Worm (Caenorhabditis elegans): ENCODE data around the gene scc-3.

scc-3 gene

DNA sequence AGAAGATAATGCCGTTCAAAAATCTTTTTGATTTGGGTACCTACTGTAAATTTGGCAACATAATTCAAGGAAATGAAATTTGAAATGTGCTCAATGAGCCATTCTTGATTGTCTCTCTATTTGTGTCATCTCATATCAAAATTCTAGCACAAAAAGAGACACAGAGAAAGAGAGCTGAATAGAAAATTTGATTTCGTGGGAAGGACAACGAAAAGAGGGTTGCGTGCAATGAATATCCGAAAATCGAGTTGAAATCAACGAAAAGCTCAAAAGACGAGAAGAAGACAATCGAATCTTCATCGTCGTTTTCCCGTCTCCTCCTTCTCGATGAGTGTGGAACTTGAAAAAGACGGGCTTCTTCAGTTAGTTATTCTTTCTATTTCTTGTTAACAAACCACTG is 15.9 kb upstream of the scc-3 start, which contains the start of gene C15C8.5:
C15C8.5 (plus strand) TSS at position 152 of the 400 bp plus-strand sequence.
- TF ChIP-seq fkh-10 (GFP tag; optimal IDR thresholded peaks at IDR 0.05) (peak; percentile 88), pqm-1 (tag; optimal IDR thresholded peaks at IDR 0.05) (no peak)

DNA sequence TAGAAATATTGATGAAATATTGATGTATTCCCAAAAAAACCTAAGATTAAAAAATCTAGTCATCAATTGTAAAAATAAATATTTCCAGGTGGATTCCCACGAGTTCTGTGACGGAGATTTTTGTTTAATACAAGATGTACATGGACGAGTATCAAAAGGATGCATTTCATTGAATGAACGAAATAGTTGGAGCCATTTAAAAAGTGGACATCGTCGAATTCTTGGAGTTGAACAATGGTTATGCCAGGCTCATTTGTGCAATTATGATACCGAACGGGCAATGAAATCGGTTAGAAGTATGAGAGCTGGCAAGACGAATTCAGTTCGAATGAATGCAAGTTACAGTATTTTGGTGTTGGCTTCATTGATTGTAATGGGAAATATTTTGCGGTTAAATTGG is 14.2 kb upstream of the scc-3 start:
- TF ChIP-seq nhr-77 (tag; optimal IDR thresholded peaks at IDR 0.05) (no peak), fkh-10 (GFP tag; optimal IDR thresholded peaks at IDR 0.05) (no peak), nhr-67 (tag; optimal IDR thresholded peaks at IDR 0.05) (no peak), elt-2 (tag; optimal IDR thresholded peaks at IDR 0.05) (no peak), nhr-237 (tag; optimal IDR thresholded peaks at IDR 0.05) (no peak), egl-27 (tag; optimal IDR thresholded peaks at IDR 0.05) (no peak), ZK546.5 (tag; optimal IDR thresholded peaks at IDR 0.05) (no peak), ama-1 (optimal IDR thresholded peaks at IDR 0.05) (no peak)

DNA sequence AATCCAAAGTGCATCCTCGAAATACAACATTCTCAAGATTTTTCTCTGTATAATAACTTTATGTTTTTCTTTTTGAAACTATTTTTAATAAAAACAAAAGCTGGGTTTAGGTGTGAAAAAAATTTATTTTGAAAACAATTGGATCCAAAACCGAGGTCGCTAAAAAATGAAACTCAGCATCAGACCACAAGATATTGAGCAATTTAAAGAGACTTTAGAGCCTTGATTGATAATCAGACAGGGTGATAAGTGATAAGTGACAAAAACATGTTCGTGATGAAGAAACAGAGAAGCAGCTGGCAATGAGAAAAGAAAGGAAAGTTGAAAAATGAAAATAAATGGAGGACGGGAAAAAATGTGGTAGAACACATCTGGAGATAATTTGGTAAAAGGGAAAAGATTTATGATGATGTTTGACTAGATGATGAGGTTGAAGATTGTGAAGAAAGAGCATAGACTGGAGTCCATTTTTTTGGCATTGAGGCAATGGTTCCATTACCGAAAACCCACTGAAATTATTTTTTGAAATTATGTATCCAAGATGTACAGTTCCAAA is 12.2 kb upstream of the scc-3 start, which contains the start of gene C15C8.6:
C15C8.6 (minus strand) TSS at position 51 of the 556 bp plus-strand sequence.
- no peak for TF ChIP-seq hmg-11 (tag; optimal IDR thresholded peaks at IDR 0.05)
- no peak for TF ChIP-seq ceh-28 (tag; optimal IDR thresholded peaks at IDR 0.05)
- TF ChIP-seq fkh-10 (GFP tag; optimal IDR thresholded peaks at IDR 0.05), result no peak
- TF ChIP-seq elt-3 (tag; optimal IDR thresholded peaks at IDR 0.05), result no peak
- TF ChIP-seq fos-1 (tag; optimal IDR thresholded peaks at IDR 0.05), result no peak
- no peak for TF ChIP-seq sea-2 (GFP tag; optimal IDR thresholded peaks at IDR 0.05)
- TF ChIP-seq elt-2 (tag; optimal IDR thresholded peaks at IDR 0.05), result no peak
- TF ChIP-seq nhr-11 (tag; optimal IDR thresholded peaks at IDR 0.05), result no peak
- TF ChIP-seq elt-1 (tag; optimal IDR thresholded peaks at IDR 0.05), result no peak
- TF ChIP-seq aly-2 (tag; optimal IDR thresholded peaks at IDR 0.05), result no peak

DNA sequence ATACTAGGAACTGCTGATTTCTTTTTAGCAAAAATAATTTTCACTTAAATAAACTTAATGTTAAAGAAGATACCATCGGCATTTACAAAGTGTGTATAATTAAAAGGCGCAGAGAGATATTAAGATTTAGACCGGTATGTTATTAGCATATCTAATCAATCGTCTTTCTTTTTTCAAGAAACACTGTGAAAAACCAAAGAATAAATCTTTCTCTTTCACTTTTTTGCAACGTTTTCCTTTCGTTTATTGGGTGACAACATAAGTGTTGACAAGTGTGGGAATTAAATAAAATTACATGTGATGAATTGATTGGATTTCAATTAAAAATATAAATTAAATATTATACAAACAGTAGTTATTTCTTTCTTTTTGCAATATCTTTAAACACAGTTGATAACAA is 11.3 kb upstream of the scc-3 start, which contains the start of gene C15C8.8:
C15C8.8 (minus strand) TSS at position 101 of the 400 bp plus-strand sequence.
- TF ChIP-seq egl-27 (tag; optimal IDR thresholded peaks at IDR 0.05) (no peak), nhr-77 (tag; optimal IDR thresholded peaks at IDR 0.05) (no peak), daf-12 (tag; optimal IDR thresholded peaks at IDR 0.05) (no peak), nhr-23 (tag; optimal IDR thresholded peaks at IDR 0.05) (no peak), jun-1 (tag; optimal IDR thresholded peaks at IDR 0.05) (no peak), lsy-12 (tag; optimal IDR thresholded peaks at IDR 0.05) (no peak)

DNA sequence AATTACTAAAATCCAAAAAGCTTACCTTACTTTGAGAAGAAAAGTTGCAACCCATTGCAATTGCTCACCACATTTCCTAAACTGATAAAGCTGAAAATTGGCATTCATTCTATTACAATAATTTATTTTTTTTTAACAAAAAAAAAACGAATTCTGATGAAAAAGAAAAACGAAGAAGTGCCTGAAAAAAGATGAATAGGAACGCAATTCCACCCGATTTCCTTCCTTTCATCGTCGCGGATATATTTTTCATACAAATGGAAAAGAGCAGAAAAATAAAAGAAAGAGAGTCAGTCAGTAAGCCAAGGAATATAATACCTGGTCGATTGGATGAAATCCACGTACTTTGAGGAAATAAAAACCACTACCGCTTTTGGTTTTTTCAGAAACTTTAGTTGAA is 8.9 kb upstream of the scc-3 start, which contains the start of gene gpa-13:
gpa-13 (minus strand) TSS at position 101 of the 400 bp plus-strand sequence.
- no peak for TF ChIP-seq nhr-77 (tag; optimal IDR thresholded peaks at IDR 0.05)
- no peak for TF ChIP-seq mml-1 (tag; optimal IDR thresholded peaks at IDR 0.05)
- no peak for TF ChIP-seq ama-1 (optimal IDR thresholded peaks at IDR 0.05)
- TF ChIP-seq ztf-4 (tag; optimal IDR thresholded peaks at IDR 0.05), result no peak
- TF ChIP-seq daf-12 (tag; optimal IDR thresholded peaks at IDR 0.05), result no peak
- no peak for TF ChIP-seq tbx-2 (tag; optimal IDR thresholded peaks at IDR 0.05)
- no peak for TF ChIP-seq nhr-237 (tag; optimal IDR thresholded peaks at IDR 0.05)
- no peak for TF ChIP-seq ZK546.5 (tag; optimal IDR thresholded peaks at IDR 0.05)
- no peak for TF ChIP-seq ceh-16 (tag; optimal IDR thresholded peaks at IDR 0.05)
- no peak for TF ChIP-seq ceh-82 (tag; optimal IDR thresholded peaks at IDR 0.05)
- no peak for TF ChIP-seq ceh-9 (tag; optimal IDR thresholded peaks at IDR 0.05)
- TF ChIP-seq unc-39 (tag; optimal IDR thresholded peaks at IDR 0.05), result no peak
- no peak for TF ChIP-seq nhr-12 (tag; optimal IDR thresholded peaks at IDR 0.05)
- no peak for TF ChIP-seq fos-1 (tag; optimal IDR thresholded peaks at IDR 0.05)
- no peak for TF ChIP-seq pqm-1 (tag; optimal IDR thresholded peaks at IDR 0.05)
- TF ChIP-seq egl-5 (tag; optimal IDR thresholded peaks at IDR 0.05), result no peak
- TF ChIP-seq skn-1 (tag; optimal IDR thresholded peaks at IDR 0.05), result no peak

DNA sequence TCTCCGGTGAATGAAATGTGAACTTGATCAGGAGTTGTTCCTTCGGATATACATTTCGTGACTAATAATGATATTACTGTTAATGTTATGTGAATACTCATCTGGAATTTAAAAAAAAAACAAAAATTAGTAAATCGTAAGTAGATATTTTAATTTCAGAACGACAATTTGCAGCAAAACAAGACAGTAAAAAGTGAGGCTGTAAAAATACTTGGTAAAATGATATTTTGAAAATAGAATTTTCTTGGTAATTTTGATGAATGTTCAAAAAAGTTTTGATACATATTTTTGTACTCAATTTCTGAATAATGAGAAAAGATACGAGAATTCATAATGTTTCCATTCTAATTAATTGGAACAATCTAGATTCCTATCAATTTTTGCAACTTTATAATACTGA is 4.1 kb upstream of the scc-3 start, which contains the start of gene papl-1:
papl-1 (minus strand) TSS at position 101 of the 400 bp plus-strand sequence.
- TF ChIP-seq snpc-4 (tag; optimal IDR thresholded peaks at IDR 0.05), result no peak
- TF ChIP-seq pqm-1 (tag; optimal IDR thresholded peaks at IDR 0.05), result no peak
